Fruit fly (Drosophila melanogaster): ENCODE data around the gene ine.

Gene ine

DNA sequence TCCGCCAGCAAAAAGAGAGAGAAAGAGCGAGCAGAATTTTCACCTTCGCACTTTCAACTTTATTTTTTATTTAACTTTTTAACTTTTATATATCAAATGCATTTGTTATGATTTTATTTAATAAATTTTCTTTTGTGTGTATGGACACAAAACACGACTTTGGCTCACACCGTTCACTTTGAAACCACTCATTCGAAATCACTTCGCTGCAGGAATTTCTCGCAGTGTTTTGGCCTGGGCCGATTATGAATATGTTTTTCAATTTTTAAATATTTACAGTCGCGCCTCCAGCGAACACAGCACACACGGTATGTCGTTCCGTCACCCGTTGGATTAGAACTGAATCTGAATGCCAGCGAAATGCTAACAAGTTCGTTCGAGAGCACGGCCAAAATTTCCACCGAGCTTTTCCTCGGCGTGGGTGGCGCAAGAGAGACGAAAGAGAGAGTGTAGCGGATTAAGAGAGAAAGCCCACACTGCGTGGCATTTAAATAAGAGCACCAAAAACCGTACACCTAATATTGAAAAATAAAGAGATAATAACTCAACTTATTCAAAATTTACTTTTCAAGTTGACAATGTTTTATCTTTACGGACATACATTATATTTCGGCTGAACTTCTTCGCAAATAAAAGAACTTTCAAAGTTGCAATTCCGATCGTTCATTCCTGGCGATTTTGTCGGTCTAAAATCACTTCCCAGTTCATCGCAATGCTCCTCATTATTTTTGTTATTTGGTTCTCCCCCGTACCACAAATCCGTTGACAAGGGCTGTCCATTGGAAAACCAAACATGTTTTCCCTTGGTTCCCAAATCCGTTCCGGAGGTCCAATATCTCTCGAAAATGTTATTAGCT is 35.7 kb downstream of the ine start, which contains the start of gene CG15431:
TSS of gene CG15431 (minus strand) at position 402 of the 857 bp plus-strand sequence.
- TF ChIP-seq CG17801 (GFP tag; optimal IDR thresholded peaks at IDR 0.05; ENCODE audit: partially characterized antibody): no peak

DNA sequence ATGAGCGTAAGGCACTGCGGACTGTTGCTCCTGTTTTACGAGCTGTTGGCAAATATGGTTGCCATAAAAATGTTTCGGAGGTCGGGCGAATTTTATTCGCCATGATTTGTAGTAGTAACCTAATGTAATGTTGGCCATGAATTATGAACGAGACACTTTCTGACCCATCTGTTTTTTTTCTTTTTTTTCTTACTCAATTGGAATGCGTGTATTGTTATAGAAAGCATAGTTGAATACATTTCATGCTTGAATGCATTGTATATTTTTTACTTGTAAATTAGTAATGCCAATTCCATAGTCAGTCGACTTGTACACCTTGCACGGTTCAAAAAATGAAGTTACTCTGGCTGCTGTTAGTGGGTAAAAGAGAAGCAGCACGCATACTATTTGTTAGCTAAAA is 39.3 kb downstream of the ine start, which contains the start of gene CG43056:
TSS of gene CG43056 (plus strand) at position 301 of the 400 bp plus-strand sequence.
- no peak for TF ChIP-seq CG17801 (GFP tag; optimal IDR thresholded peaks at IDR 0.05; ENCODE audit: partially characterized antibody)

DNA sequence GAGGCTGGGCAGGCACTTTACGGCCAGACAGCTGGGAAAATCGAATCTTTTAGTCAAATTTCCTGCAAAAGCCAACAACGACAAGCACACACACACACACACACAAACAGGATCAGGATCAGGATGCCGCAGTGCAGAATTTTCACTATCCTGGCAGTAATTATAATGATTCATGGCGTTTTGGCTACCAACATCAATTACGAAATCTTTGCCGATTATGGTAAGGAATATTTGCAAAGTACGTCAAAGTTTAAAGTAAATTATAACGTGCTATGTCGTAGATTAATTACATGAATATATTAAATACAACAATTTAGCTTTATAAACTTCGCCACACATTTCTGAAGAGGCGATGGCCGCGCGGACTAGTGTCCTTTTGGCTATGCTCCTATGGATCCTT is 43.2 kb downstream of the ine start, which contains the start of the genes CG34177 and CG34178:
TSS of gene CG34177 (plus strand) at position 301 of the 400 bp plus-strand sequence.
TSS of gene CG34178 (plus strand) at position 301 of the 400 bp plus-strand sequence.
- TF ChIP-seq CG17801 (GFP tag; optimal IDR thresholded peaks at IDR 0.05; ENCODE audit: partially characterized antibody): no peak

DNA sequence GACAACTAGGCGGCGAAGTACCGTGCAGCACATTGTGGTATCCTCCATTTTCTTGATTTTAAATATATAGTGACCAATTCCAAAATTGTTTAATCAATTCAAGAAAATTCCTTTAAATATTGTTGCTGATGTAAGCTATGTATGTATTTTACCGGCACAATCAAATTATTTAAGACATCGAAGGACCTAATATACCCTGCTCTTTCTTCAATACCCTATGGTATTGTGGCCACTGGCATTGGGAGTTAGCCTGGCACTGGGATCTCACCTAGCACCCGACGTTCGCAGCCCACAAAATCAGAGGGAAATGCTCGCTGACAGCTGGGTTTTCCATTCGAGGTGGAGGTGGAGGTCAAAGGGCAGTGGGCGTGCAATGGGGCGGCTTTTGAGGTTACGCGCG is 54.7 kb downstream of the ine start:
- TF ChIP-seq CG17801 (GFP tag; optimal IDR thresholded peaks at IDR 0.05; ENCODE audit: partially characterized antibody): no peak

DNA sequence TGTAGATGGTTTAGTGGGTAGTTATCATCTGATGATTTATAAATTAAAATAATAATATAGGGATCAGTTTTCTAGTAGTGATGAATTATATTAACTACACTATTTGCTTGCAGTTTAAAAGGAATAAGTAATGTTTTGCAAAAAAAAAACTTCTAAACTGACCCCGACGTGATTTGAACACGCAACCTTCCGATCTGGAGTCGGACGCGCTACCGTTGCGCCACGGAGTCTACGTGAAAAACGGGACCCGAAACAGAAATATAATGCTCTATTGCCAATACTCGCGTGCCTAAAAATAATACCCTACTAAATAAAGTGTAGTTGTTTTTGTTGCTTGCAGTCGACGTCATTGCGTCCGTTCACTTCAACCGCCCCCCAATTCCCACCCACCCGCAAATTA is 58.0 kb downstream of the ine start:
- TF ChIP-seq CG17801 (GFP tag; optimal IDR thresholded peaks at IDR 0.05; ENCODE audit: partially characterized antibody): no peak
